Worm (Caenorhabditis elegans): ENCODE data around the gene srw-77.

DNA sequence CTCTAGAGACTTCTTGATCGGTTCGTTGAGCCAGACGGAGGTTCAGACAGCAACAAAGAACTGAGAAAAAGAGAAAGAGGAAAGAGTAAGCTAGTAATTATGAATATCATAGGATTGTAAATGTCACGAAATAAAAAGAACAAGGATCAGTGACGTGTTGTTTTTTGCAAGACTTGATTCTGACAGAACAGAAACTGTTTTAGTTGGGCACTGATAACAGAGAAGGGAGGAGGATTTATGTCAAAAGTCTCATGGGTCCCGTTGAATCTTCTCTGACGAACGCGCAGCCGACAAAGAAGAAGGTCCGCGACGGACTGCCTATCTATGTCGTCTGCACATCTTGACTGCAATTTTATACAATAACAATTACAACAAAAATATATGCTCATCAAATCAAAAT, 42.8 kb downstream of the srw-77 start, which contains the start of gene T03E6.9:
- TF ChIP-seq pha-2 (tag; optimal IDR thresholded peaks at IDR 0.05) (no peak), sox-4 (tag; optimal IDR thresholded peaks at IDR 0.05) (no peak), ahr-1 (tag; optimal IDR thresholded peaks at IDR 0.05) (no peak), dmd-4 (tag; optimal IDR thresholded peaks at IDR 0.05; ENCODE audit: borderline replicate concordance) (no peak), nfya-1 (tag; optimal IDR thresholded peaks at IDR 0.05) (no peak), Y22D7AL.16 (tag; optimal IDR thresholded peaks at IDR 0.05) (no peak), syd-9 (tag; optimal IDR thresholded peaks at IDR 0.05) (no peak), pag-3 (tag; optimal IDR thresholded peaks at IDR 0.05; ENCODE audit: borderline replicate concordance) (no peak)

All from whole organism, late embryonic.